Fruit fly (Drosophila melanogaster): ENCODE results near the gene koko.

koko gene

dm6 chr3R:18422446-18422845 is 19.6 kb downstream of the koko start:
- peak; percentile 98 for TF ChIP-seq Dfd (GFP tag; optimal IDR thresholded peaks at IDR 0.05)
- no peak for TF ChIP-seq lola (GFP tag; optimal IDR thresholded peaks at IDR 0.05)

- TF ChIP-seq Dfd (GFP tag; optimal IDR thresholded peaks at IDR 0.05) (peak; percentile 60), tai (GFP tag; optimal IDR thresholded peaks at IDR 0.05) (no peak), CG9705 (GFP tag; optimal IDR thresholded peaks at IDR 0.05) (no peak), CG32264 (GFP tag; optimal IDR thresholded peaks at IDR 0.05) (no peak)
Observed at dm6 chr3R:18423352-18423751, 20.5 kb downstream of the koko start.

dm6 chr3R:18432905-18433304 is 30.1 kb downstream of the koko start:
- TF ChIP-seq h (GFP tag; optimal IDR thresholded peaks at IDR 0.05) (no peak), Hr78 (GFP tag; optimal IDR thresholded peaks at IDR 0.05) (no peak), Jra (GFP tag; optimal IDR thresholded peaks at IDR 0.05) (no peak), Dif (GFP tag; optimal IDR thresholded peaks at IDR 0.05; ENCODE audit: partially characterized antibody) (no peak), HLH106 (tag; optimal IDR thresholded peaks at IDR 0.05) (no peak), tai (GFP tag; optimal IDR thresholded peaks at IDR 0.05) (no peak), dmrt93B (GFP tag; optimal IDR thresholded peaks at IDR 0.05) (no peak), Mio (GFP tag; optimal IDR thresholded peaks at IDR 0.05) (no peak), usp (GFP tag; optimal IDR thresholded peaks at IDR 0.05) (no peak), dsf (GFP tag; optimal IDR thresholded peaks at IDR 0.05; ENCODE audit: borderline replicate concordance) (no peak)

- TF ChIP-seq psq (GFP tag; optimal IDR thresholded peaks at IDR 0.05) = peak; percentile 64
- TF ChIP-seq Mio (GFP tag; optimal IDR thresholded peaks at IDR 0.05) = peak; percentile 10
- no peak for TF ChIP-seq Hr78 (GFP tag; optimal IDR thresholded peaks at IDR 0.05)
- peak; percentile 54 for TF ChIP-seq woc (GFP tag; optimal IDR thresholded peaks at IDR 0.05)
- peak; percentile 48 for TF ChIP-seq tai (GFP tag; optimal IDR thresholded peaks at IDR 0.05)
- peak; percentile 78 for TF ChIP-seq OdsH (GFP tag; optimal IDR thresholded peaks at IDR 0.05)
- peak; percentile 2 for TF ChIP-seq sv (GFP tag; optimal IDR thresholded peaks at IDR 0.05)
- TF ChIP-seq CG32264 (GFP tag; optimal IDR thresholded peaks at IDR 0.05) = peak; percentile 43
- TF ChIP-seq Dif (GFP tag; optimal IDR thresholded peaks at IDR 0.05; ENCODE audit: partially characterized antibody) = no peak
- peak; percentile 40 for TF ChIP-seq dmrt93B (GFP tag; optimal IDR thresholded peaks at IDR 0.05)
- no peak for TF ChIP-seq Dfd (GFP tag; optimal IDR thresholded peaks at IDR 0.05)
- no peak for TF ChIP-seq Jra (GFP tag; optimal IDR thresholded peaks at IDR 0.05)
- no peak for TF ChIP-seq dl (GFP tag; optimal IDR thresholded peaks at IDR 0.05; ENCODE audit: insufficient read depth in 1 of 2, partially characterized antibody in 2 of 2)
- peak; percentile 81 for TF ChIP-seq fru (GFP tag; optimal IDR thresholded peaks at IDR 0.05)
- TF ChIP-seq h (GFP tag; optimal IDR thresholded peaks at IDR 0.05) = peak; percentile 85
- peak; percentile 76 for TF ChIP-seq br (GFP tag; optimal IDR thresholded peaks at IDR 0.05)
- TF ChIP-seq CrebA (GFP tag; optimal IDR thresholded peaks at IDR 0.05; ENCODE audit: borderline replicate concordance) = no peak
- peak; percentile 55 for TF ChIP-seq sage (GFP tag; optimal IDR thresholded peaks at IDR 0.05)
- no peak for TF ChIP-seq GATAd (GFP tag; optimal IDR thresholded peaks at IDR 0.05)
- TF ChIP-seq Myc (optimal IDR thresholded peaks at IDR 0.05) = no peak
- TF ChIP-seq brk (GFP tag; optimal IDR thresholded peaks at IDR 0.05) = peak; percentile 58
- peak; percentile 4 for TF ChIP-seq Rel (GFP tag; optimal IDR thresholded peaks at IDR 0.05)
- TF ChIP-seq Rel (tag; optimal IDR thresholded peaks at IDR 0.05) = peak; percentile 53
- TF ChIP-seq Hnf4 (GFP tag; optimal IDR thresholded peaks at IDR 0.05) = peak; percentile 89
- TF ChIP-seq lola (GFP tag; optimal IDR thresholded peaks at IDR 0.05) = peak; percentile 8
- TF ChIP-seq CG9705 (GFP tag; optimal IDR thresholded peaks at IDR 0.05) = no peak
- peak; percentile 23 for TF ChIP-seq Sp1 (GFP tag; optimal IDR thresholded peaks at IDR 0.05)
- no peak for TF ChIP-seq dsf (GFP tag; optimal IDR thresholded peaks at IDR 0.05; ENCODE audit: borderline replicate concordance)
- TF ChIP-seq HLH106 (tag; optimal IDR thresholded peaks at IDR 0.05) = peak; percentile 49
- TF ChIP-seq Abd-B (GFP tag; optimal IDR thresholded peaks at IDR 0.05) = no peak
- no peak for TF ChIP-seq jim (GFP tag; optimal IDR thresholded peaks at IDR 0.05)
- no peak for TF ChIP-seq usp (GFP tag; optimal IDR thresholded peaks at IDR 0.05)
- peak in 1 of 2 experiments; percentile 86 for TF ChIP-seq foxo (GFP tag; optimal IDR thresholded peaks at IDR 0.05)
- no peak for TF ChIP-seq N (GFP tag; optimal IDR thresholded peaks at IDR 0.05)
- TF ChIP-seq pan (optimal IDR thresholded peaks at IDR 0.05) = no peak
- TF ChIP-seq ey (GFP tag; optimal IDR thresholded peaks at IDR 0.05) = peak; percentile 83
- TF ChIP-seq rgr (GFP tag; optimal IDR thresholded peaks at IDR 0.05) = peak; percentile 84
- TF ChIP-seq Vsx2 (GFP tag; optimal IDR thresholded peaks at IDR 0.05; ENCODE audit: partially characterized antibody) = no peak
- no peak for TF ChIP-seq Hr83 (GFP tag; optimal IDR thresholded peaks at IDR 0.05; ENCODE audit: poor library complexity, severe bottlenecking)
Observed at dm6 chr3R:18436550-18437362, 33.9 kb downstream of the koko start.
